Worm (Caenorhabditis elegans): ENCODE measurements around the gene cyn-10.
A peak's percentile ranks its signal among the peaks of the same experiment; 100 is the strongest.

The cyn-10 gene

ce11 chrII:6891176-6891575 lies 22.0 kb downstream of the cyn-10 start (continued):
- TF ChIP-seq daf-12 (tag; optimal IDR thresholded peaks at IDR 0.05) (no peak), nhr-77 (tag; optimal IDR thresholded peaks at IDR 0.05) (peak; percentile 67), attf-4 (tag; optimal IDR thresholded peaks at IDR 0.05) (no peak), aly-2 (tag; optimal IDR thresholded peaks at IDR 0.05) (no peak), Y5F2A.4 (GFP tag; optimal IDR thresholded peaks at IDR 0.05) (no peak), hlh-11 (tag; optimal IDR thresholded peaks at IDR 0.05) (peak; percentile 91), ceh-28 (tag; optimal IDR thresholded peaks at IDR 0.05) (no peak), mdl-1 (tag; optimal IDR thresholded peaks at IDR 0.05) (peak; percentile 64 to 93), mdt-29 (GFP tag; IDR thresholded peaks at IDR 0.05) (no peak), dpl-1 (GFP tag; optimal IDR thresholded peaks at IDR 0.05) (peak; percentile 40), set-16 (GFP tag; IDR thresholded peaks at IDR 0.05) (peak; percentile 79), ama-1 (optimal IDR thresholded peaks at IDR 0.05) (peak; percentile 95), ZK546.5 (tag; optimal IDR thresholded peaks at IDR 0.05) (no peak), arid-1 (GFP tag; conservative IDR thresholded peaks at IDR 0.05) (no peak), ces-1 (GFP tag; optimal IDR thresholded peaks at IDR 0.05) (no peak), Y48G9A.11 (GFP tag; IDR thresholded peaks at IDR 0.05) (no peak), gei-8 (GFP tag; optimal IDR thresholded peaks at IDR 0.05) (peak; percentile 46), unc-39 (tag; optimal IDR thresholded peaks at IDR 0.05) (no peak), cey-2 (tag; optimal IDR thresholded peaks at IDR 0.05; ENCODE audit: borderline replicate concordance, insufficient read depth) (no peak), snpc-4 (tag; optimal IDR thresholded peaks at IDR 0.05) (no peak), pha-4 (GFP tag; IDR thresholded peaks at IDR 0.05) (no peak), pha-4 (tag; optimal IDR thresholded peaks at IDR 0.05) (no peak), D1046.2 (GFP tag; IDR thresholded peaks at IDR 0.05) (no peak), madf-9 (GFP tag; conservative IDR thresholded peaks at IDR 0.05) (no peak)

- TF ChIP-seq dve-1 (tag; optimal IDR thresholded peaks at IDR 0.05; ENCODE audit: insufficient read depth) (no peak), ztf-7 (tag; optimal IDR thresholded peaks at IDR 0.05) (no peak), nhr-111 (GFP tag; optimal IDR thresholded peaks at IDR 0.05) (no peak), aly-2 (tag; optimal IDR thresholded peaks at IDR 0.05) (no peak), sdz-12 (GFP tag; optimal IDR thresholded peaks at IDR 0.05) (peak; percentile 79), lin-38 (GFP tag; IDR thresholded peaks at IDR 0.05) (no peak), F37D6.2 (tag; optimal IDR thresholded peaks at IDR 0.05) (no peak), F49E8.2 (tag; optimal IDR thresholded peaks at IDR 0.05; ENCODE audit: borderline replicate concordance) (no peak), Y105C5A.15 (GFP tag; IDR thresholded peaks at IDR 0.05) (0 out of 2 replicates have a peak, but pooled peaks have one; percentile 25), Y5F2A.4 (GFP tag; optimal IDR thresholded peaks at IDR 0.05) (no peak), mxl-2 (GFP tag; conservative IDR thresholded peaks at IDR 0.05) (no peak), skn-1 (tag; optimal IDR thresholded peaks at IDR 0.05) (no peak), lir-3 (tag; optimal IDR thresholded peaks at IDR 0.05) (no peak), snpc-1.2 (GFP tag; IDR thresholded peaks at IDR 0.05) (no peak), mes-2 (tag; optimal IDR thresholded peaks at IDR 0.05; ENCODE audit: poor library complexity, severe bottlenecking) (no peak), nhr-77 (tag; optimal IDR thresholded peaks at IDR 0.05) (no peak), nhr-11 (tag; optimal IDR thresholded peaks at IDR 0.05) (no peak), hlh-11 (tag; optimal IDR thresholded peaks at IDR 0.05) (peak; percentile 18), zag-1 (tag; optimal IDR thresholded peaks at IDR 0.05) (no peak), lin-29 (GFP tag; IDR thresholded peaks at IDR 0.05) (no peak), zip-11 (GFP tag; IDR thresholded peaks at IDR 0.05) (no peak), tag-97 (GFP tag; IDR thresholded peaks at IDR 0.05) (no peak), daf-16 (GFP tag; optimal IDR thresholded peaks at IDR 0.05) (no peak), daf-16 (tag; optimal IDR thresholded peaks at IDR 0.05) (no peak), ces-1 (GFP tag; optimal IDR thresholded peaks at IDR 0.05) (no peak), lin-39 (tag; optimal IDR thresholded peaks at IDR 0.05) (no peak), ama-1 (optimal IDR thresholded peaks at IDR 0.05) (peak; percentile 81), nhr-48 (tag; optimal IDR thresholded peaks at IDR 0.05) (no peak), mdl-1 (tag; optimal IDR thresholded peaks at IDR 0.05) (no peak), lin-15B (tag; optimal IDR thresholded peaks at IDR 0.05) (no peak), T20F7.1 (GFP tag; optimal IDR thresholded peaks at IDR 0.05) (no peak), attf-4 (tag; optimal IDR thresholded peaks at IDR 0.05) (no peak), nhr-28 (tag; optimal IDR thresholded peaks at IDR 0.05) (no peak), mdt-29 (GFP tag; IDR thresholded peaks at IDR 0.05) (no peak; the same call in 1 of the 2 replicates), ceh-32 (tag; optimal IDR thresholded peaks at IDR 0.05; ENCODE audit: poor library complexity) (no peak), zfp-2 (tag; optimal IDR thresholded peaks at IDR 0.05) (no peak)
Measured at ce11 chrII:6890095-6890494, 23.1 kb downstream of the cyn-10 start, which contains the start of gene acer-1. Gene acer-1 (minus strand): TSS chrII:6890400.
